Worm (Caenorhabditis elegans) whole organism, late embryonic: ENCODE data around the gene nhr-163.

Source experiments
- C38D4.7 ChIP-seq: fragments of 200-800 bp; sonication (Bioruptor generic); optimal IDR thresholded peaks from 2 replicates; lab custom pipeline; 2018; ENCODE audit warnings: mild to moderate bottlenecking, missing genetic modification characterization, moderate library complexity, missing compliant biosample characterization
- F13H6.1 ChIP-seq: sonication (generic microtip); optimal IDR thresholded peaks from 2 replicates; lab custom pipeline; 2016; ENCODE audit warnings: missing genetic modification characterization, missing compliant biosample characterization
- K02D7.2 ChIP-seq: sonication (generic microtip); optimal IDR thresholded peaks from 2 replicates; lab custom pipeline; 2017; ENCODE audit warnings: mild to moderate bottlenecking, missing genetic modification characterization, missing compliant biosample characterization
- T23F11.4 ChIP-seq: fragments of 200-800 bp; sonication (Bioruptor generic); optimal IDR thresholded peaks from 2 replicates; lab custom pipeline; 2018; ENCODE audit warnings: mild to moderate bottlenecking, missing genetic modification characterization, missing compliant biosample characterization
- Y22D7AL.16 ChIP-seq: sonication (generic microtip); optimal IDR thresholded peaks from 2 replicates; lab custom pipeline; 2016; ENCODE audit warnings: missing genetic modification characterization, missing compliant biosample characterization
- ama-1 ChIP-seq: fragments of 150-350 bp; optimal IDR thresholded peaks from 2 replicates; lab custom pipeline; 2014
- ceh-19 ChIP-seq: fragments of 200-800 bp; sonication (Bioruptor generic); optimal IDR thresholded peaks from 2 replicates; lab custom pipeline; 2018; ENCODE audit warnings: mild to moderate bottlenecking, missing genetic modification characterization, missing compliant biosample characterization
- ceh-24 ChIP-seq: sonication (generic microtip); optimal IDR thresholded peaks from 2 replicates; lab custom pipeline; 2016; ENCODE audit warnings: mild to moderate bottlenecking, missing genetic modification characterization, missing compliant biosample characterization
- ceh-31 ChIP-seq: sonication (generic microtip); optimal IDR thresholded peaks from 2 replicates; lab custom pipeline; 2016; ENCODE audit warnings: missing genetic modification characterization, missing compliant biosample characterization
- ceh-34 ChIP-seq: sonication (generic microtip); optimal IDR thresholded peaks from 2 replicates; lab custom pipeline; 2016; ENCODE audit warnings: mild to moderate bottlenecking, missing genetic modification characterization, missing compliant biosample characterization
- che-1 ChIP-seq: sonication (generic microtip); optimal IDR thresholded peaks from 2 replicates; lab custom pipeline; 2016; ENCODE audit warnings: mild to moderate bottlenecking, missing genetic modification characterization, missing compliant biosample characterization
- dmd-4 ChIP-seq: sonication (generic microtip); optimal IDR thresholded peaks from 2 replicates; lab custom pipeline; 2016; ENCODE audit warnings: borderline replicate concordance, missing genetic modification characterization, missing compliant biosample characterization
- dve-1 ChIP-seq: sonication (generic microtip); optimal IDR thresholded peaks from 2 replicates; lab custom pipeline; 2017; ENCODE audit warnings: antibody characterized with exemption, mild to moderate bottlenecking, missing genetic modification characterization, missing compliant biosample characterization
- elt-4 ChIP-seq: sonication (generic microtip); optimal IDR thresholded peaks from 2 replicates; lab custom pipeline; 2016; ENCODE audit warnings: missing genetic modification characterization, missing compliant biosample characterization
- ets-4 ChIP-seq: sonication (generic microtip); optimal IDR thresholded peaks from 2 replicates; lab custom pipeline; 2016; ENCODE audit warnings: missing genetic modification characterization, missing compliant biosample characterization
- eyg-1 ChIP-seq: sonication (generic microtip); optimal IDR thresholded peaks from 2 replicates; lab custom pipeline; 2016; ENCODE audit warnings: missing genotype, missing genetic modification characterization, missing compliant biosample characterization
- fax-1 ChIP-seq: sonication (generic microtip); optimal IDR thresholded peaks from 2 replicates; lab custom pipeline; 2016; ENCODE audit warnings: missing genotype, missing genetic modification characterization, missing compliant biosample characterization
- fkh-10 ChIP-seq: fragments of 150-350 bp; optimal IDR thresholded peaks from 2 replicates; lab custom pipeline; 2014; ENCODE audit warnings: missing biosample characterization, missing genetic modification reagents, missing genetic modification characterization
- gmeb-2 ChIP-seq: sonication (generic microtip); optimal IDR thresholded peaks from 2 replicates; lab custom pipeline; 2016; ENCODE audit warnings: missing genetic modification characterization, inconsistent platforms, missing compliant biosample characterization
- hlh-13 ChIP-seq: fragments of 200-800 bp; sonication (Bioruptor generic); optimal IDR thresholded peaks from 2 replicates; lab custom pipeline; 2018; ENCODE audit warnings: mild to moderate bottlenecking, missing genetic modification characterization, missing compliant biosample characterization
- hlh-15 ChIP-seq: sonication (generic microtip); optimal IDR thresholded peaks from 2 replicates; lab custom pipeline; 2016; ENCODE audit warnings: missing genetic modification characterization, missing compliant biosample characterization
- hlh-30 ChIP-seq: sonication (generic microtip); optimal IDR thresholded peaks from 2 replicates; lab custom pipeline; 2017; ENCODE audit warnings: antibody characterized with exemption, missing genetic modification characterization, missing compliant biosample characterization; ENCODE audit not compliant: insufficient read depth
- hlh-8 ChIP-seq: sonication (generic microtip); optimal IDR thresholded peaks from 2 replicates; lab custom pipeline; 2016; ENCODE audit warnings: missing genotype, missing genetic modification characterization, missing compliant biosample characterization
- lim-6 ChIP-seq: sonication (generic microtip); optimal IDR thresholded peaks from 2 replicates; lab custom pipeline; 2016; ENCODE audit warnings: missing genetic modification characterization, missing compliant biosample characterization
- lin-11 ChIP-seq: fragments of 200-800 bp; sonication (Bioruptor generic); optimal IDR thresholded peaks from 2 replicates; lab custom pipeline; 2018; ENCODE audit warnings: mild to moderate bottlenecking, missing genetic modification characterization, missing compliant biosample characterization
- nfya-1 ChIP-seq: sonication (generic microtip); optimal IDR thresholded peaks from 2 replicates; lab custom pipeline; 2017; ENCODE audit warnings: missing genetic modification characterization, mild to moderate bottlenecking, missing compliant biosample characterization, antibody characterized with exemption, moderate library complexity
- nhr-232 ChIP-seq: sonication (generic microtip); optimal IDR thresholded peaks from 2 replicates; lab custom pipeline; 2016; ENCODE audit warnings: missing genetic modification characterization, missing compliant biosample characterization
- pat-9 ChIP-seq: fragments of 200-800 bp; sonication (Bioruptor generic); optimal IDR thresholded peaks from 2 replicates; lab custom pipeline; 2018; ENCODE audit warnings: mild to moderate bottlenecking, missing genetic modification characterization, moderate library complexity, missing compliant biosample characterization
- pha-2 ChIP-seq: sonication (generic microtip); optimal IDR thresholded peaks from 2 replicates; lab custom pipeline; 2017; ENCODE audit warnings: mild to moderate bottlenecking, missing genetic modification characterization, missing compliant biosample characterization
- pqm-1 ChIP-seq: sonication (generic microtip); optimal IDR thresholded peaks from 2 replicates; lab custom pipeline; 2016; ENCODE audit warnings: missing genetic modification characterization, missing compliant biosample characterization
- pros-1 ChIP-seq: fragments of 150-350 bp; optimal IDR thresholded peaks from 2 replicates; lab custom pipeline; 2014; ENCODE audit warnings: missing biosample characterization, missing genetic modification reagents, missing genetic modification characterization
- sox-2 ChIP-seq: fragments of 200-800 bp; sonication (Bioruptor generic); IDR thresholded peaks from 2 replicates; pipeline ENCODE4 v1.3.6; 2022; ENCODE audit warnings: missing genetic modification reagents, missing genetic modification characterization, missing compliant biosample characterization
- sox-4 ChIP-seq: sonication (generic microtip); optimal IDR thresholded peaks from 2 replicates; lab custom pipeline; 2017; ENCODE audit warnings: mild to moderate bottlenecking, missing genetic modification characterization, inconsistent platforms, missing compliant biosample characterization
- ttx-3 ChIP-seq: sonication (generic microtip); optimal IDR thresholded peaks from 2 replicates; lab custom pipeline; 2016; ENCODE audit warnings: missing genetic modification reagents, missing genetic modification characterization, missing compliant biosample characterization
- unc-55 ChIP-seq: sonication (generic microtip); optimal IDR thresholded peaks from 2 replicates; lab custom pipeline; 2017; ENCODE audit warnings: missing biosample characterization, missing genetic modification reagents, missing genetic modification characterization
- ztf-16 ChIP-seq: sonication (generic microtip); optimal IDR thresholded peaks from 2 replicates; lab custom pipeline; 2017; ENCODE audit warnings: missing genetic modification characterization, missing compliant biosample characterization

The nhr-163 gene

DNA sequence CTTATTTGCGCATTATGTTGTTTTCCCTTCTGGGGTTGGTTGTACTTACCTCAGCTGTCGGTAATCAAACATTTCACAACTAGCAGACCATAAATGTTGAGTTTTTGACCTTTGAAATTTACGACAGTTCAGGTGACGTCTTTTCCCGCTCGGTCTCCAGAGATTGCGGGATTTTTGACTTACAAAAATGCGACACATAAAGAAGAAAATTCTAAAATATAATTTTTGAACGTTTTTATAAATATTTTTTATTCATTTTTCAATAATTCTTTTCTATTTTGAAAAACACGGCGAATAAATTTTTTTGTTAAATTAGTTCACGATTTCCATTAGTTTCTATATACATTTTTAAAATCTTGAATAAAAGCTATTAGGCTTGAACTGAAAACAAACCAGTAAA is 3.0 kb downstream of the nhr-163 start, which contains the start of gene nhr-161:
Gene nhr-161, minus strand, starts transcription at position 101 of the 400 bp plus-strand sequence.
- no peak for TF ChIP-seq sox-2
- no peak for TF ChIP-seq ztf-16
- TF ChIP-seq fkh-10 (GFP tag; lab: Kevin White, UChicago) = no peak
- TF ChIP-seq ceh-31 (tag; lab: Kevin White, UChicago) = no peak
- TF ChIP-seq dve-1 (tag; lab: Kevin White, UChicago) = no peak
- no peak for TF ChIP-seq T23F11.4
- no peak for TF ChIP-seq hlh-13 (GFP tag; lab: Kevin White, UChicago)
- TF ChIP-seq pqm-1 (tag; lab: Kevin White, UChicago) = no peak
- no peak for TF ChIP-seq eyg-1 (tag; lab: Kevin White, UChicago)
- TF ChIP-seq hlh-8 (tag; lab: Kevin White, UChicago) = no peak
- no peak for TF ChIP-seq lim-6
- no peak for TF ChIP-seq unc-55 (GFP tag; lab: Kevin White, UChicago)
- no peak for TF ChIP-seq ttx-3 (tag; lab: Kevin White, UChicago)
- TF ChIP-seq hlh-15 (tag; lab: Kevin White, UChicago) = no peak
- TF ChIP-seq nhr-232 (tag; lab: Kevin White, UChicago) = no peak
- no peak for TF ChIP-seq dmd-4 (tag; lab: Kevin White, UChicago)
- no peak for TF ChIP-seq fax-1 (tag; lab: Kevin White, UChicago)
- no peak for TF ChIP-seq ets-4 (tag; lab: Kevin White, UChicago)
- no peak for TF ChIP-seq ceh-24 (tag; lab: Kevin White, UChicago)
- TF ChIP-seq F13H6.1 = no peak

DNA sequence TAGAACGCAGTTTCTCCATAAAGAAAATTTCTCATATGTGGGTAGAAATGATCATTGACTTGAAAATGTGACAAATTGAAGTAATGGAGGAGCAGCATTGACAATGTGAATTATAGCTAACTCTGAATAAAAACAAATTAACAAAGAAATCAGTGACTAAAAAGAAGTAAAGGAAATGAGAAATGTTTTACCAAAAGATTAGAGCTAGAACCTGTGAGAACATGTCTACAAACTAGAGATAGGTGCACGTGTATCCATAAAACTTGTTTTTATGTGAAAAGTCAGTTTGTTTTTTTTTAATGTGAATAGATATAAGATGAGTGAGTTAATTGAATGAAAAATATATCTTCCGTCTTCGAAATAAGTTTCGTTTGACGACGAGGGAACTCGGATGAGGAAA is 6.8 kb downstream of the nhr-163 start, which contains the start of gene sre-12:
Gene sre-12, minus strand, starts transcription at position 101 of the 400 bp plus-strand sequence.
- TF ChIP-seq T23F11.4 (no peak), gmeb-2 (tag; lab: Kevin White, UChicago) (no peak), sox-4 (tag; lab: Kevin White, UChicago) (no peak), elt-4 (tag; lab: Kevin White, UChicago) (no peak), Y22D7AL.16 (tag; lab: Kevin White, UChicago) (no peak), ama-1 (lab: Kevin White, UChicago) (no peak), C38D4.7 (no peak)

DNA sequence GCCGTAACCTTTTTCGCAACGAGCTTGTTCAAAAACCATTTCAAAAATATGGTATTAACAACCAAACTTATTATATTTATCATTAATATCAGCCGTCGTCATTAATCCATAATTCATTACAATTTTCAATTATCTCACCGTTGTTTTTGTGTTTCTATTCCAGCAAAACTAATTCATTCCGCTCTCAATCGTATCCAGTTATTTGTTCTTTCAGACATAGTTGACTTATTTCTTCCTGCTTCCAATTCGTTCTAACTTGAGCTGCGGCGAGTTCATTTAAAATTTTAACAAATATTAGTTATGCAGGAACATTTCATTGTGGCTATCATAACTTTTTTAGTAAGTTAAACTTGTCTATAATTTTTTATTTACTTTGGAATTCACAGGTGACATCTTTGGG is 9.8 kb downstream of the nhr-163 start, which contains the start of gene srx-16:
Gene srx-16, plus strand, starts transcription at position 301 of the 400 bp plus-strand sequence.
- TF ChIP-seq ceh-34 (tag; lab: Kevin White, UChicago) (no peak), Y22D7AL.16 (tag; lab: Kevin White, UChicago) (no peak), pat-9 (tag; lab: Kevin White, UChicago) (no peak)

DNA sequence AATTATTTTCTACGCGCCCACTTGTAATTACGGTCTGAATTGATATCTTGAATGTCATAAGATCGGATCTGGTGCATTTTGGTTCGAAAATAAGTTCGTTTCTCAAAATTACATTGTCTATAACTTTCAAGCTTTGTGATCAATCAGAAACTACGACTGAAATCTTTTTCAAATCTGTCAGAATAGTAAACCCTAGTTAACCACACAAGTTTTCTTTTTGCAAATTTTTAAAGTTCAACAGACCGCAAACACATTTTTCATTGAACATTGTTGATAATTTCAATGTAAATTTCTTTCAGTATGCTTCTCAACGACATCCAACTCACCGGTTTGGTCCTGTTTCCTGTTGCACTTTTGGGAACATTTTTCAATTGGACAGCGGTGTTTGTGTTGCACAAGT is 14.3 kb downstream of the nhr-163 start, which contains the start of gene srx-59:
Gene srx-59, plus strand, starts transcription at position 301 of the 400 bp plus-strand sequence.
- no peak for TF ChIP-seq hlh-8 (tag; lab: Kevin White, UChicago)
- no peak for TF ChIP-seq hlh-13 (GFP tag; lab: Kevin White, UChicago)
- no peak for TF ChIP-seq eyg-1 (tag; lab: Kevin White, UChicago)
- no peak for TF ChIP-seq K02D7.2 (tag; lab: Kevin White, UChicago)
- TF ChIP-seq sox-2 = no peak
- no peak for TF ChIP-seq hlh-30 (tag; lab: Kevin White, UChicago)
- TF ChIP-seq ceh-19 (GFP tag; lab: Kevin White, UChicago) = no peak
- TF ChIP-seq pha-2 (tag; lab: Kevin White, UChicago) = no peak
- TF ChIP-seq sox-4 (tag; lab: Kevin White, UChicago) = no peak
- no peak for TF ChIP-seq F13H6.1
- no peak for TF ChIP-seq che-1

DNA sequence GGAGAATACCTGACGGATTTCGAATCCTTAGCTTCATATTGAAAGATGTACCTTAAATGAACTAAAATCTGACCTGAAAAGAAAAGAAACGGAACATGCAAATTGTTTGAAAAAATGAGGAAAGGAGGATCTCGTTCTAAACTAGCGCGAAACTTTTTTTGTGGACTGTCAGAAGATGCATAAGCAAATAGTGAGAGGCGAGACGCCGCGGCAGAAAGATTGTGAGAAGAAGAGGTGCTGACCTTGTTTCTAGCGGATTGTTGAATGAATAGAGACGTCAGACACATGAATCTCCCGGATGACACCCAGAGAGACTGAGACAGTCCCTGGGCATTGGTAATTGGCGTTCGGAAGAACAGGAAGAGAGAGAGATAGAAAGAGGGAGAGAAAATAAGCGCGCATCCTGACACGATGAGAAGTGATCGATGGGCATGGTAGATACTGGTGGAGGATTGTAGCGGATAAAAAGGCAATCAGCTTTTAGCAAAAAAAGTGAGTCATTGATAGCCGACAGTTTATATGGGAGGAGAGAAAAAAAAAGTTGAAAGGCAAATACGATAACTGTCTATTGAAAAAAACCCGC is 15.8 kb downstream of the nhr-163 start, which contains the start of gene ptr-15:
Gene ptr-15, minus strand, starts transcription at position 51 of the 583 bp plus-strand sequence.
- TF ChIP-seq pros-1 (tag; lab: Kevin White, UChicago) (peak; percentile 57), unc-55 (GFP tag; lab: Kevin White, UChicago) (peak; percentile 30), nfya-1 (tag; lab: Kevin White, UChicago) (peak; percentile 11), lin-11 (tag; lab: Kevin White, UChicago) (no peak)
